Fruit fly (Drosophila melanogaster) whole organism, embryonic: ENCODE measurements around the gene CG43759.

Source experiments
- Aef1 ChIP-seq: fragments of 200-800 bp; sonication (Bioruptor generic); IDR thresholded peaks from 3 replicates; pipeline ENCODE4 v1.3.6; 2022; ENCODE audit warnings: missing biosample characterization, missing genetic modification characterization
- Antp ChIP-seq: fragments of 200-800 bp; sonication (Bioruptor generic); optimal IDR thresholded peaks from 3 replicates; lab custom pipeline; 2016; ENCODE audit warnings: missing biosample characterization, missing genetic modification characterization
- B-H1 ChIP-seq: fragments of 200-800 bp; sonication (Bioruptor generic); IDR thresholded peaks from 3 replicates; pipeline ENCODE4 v1.3.6; 2022; ENCODE audit warnings: missing biosample characterization, missing genetic modification characterization
- CG10209 ChIP-seq: fragments of 200-800 bp; sonication (Bioruptor generic); optimal IDR thresholded peaks from 3 replicates; lab custom pipeline; 2017; ENCODE audit warnings: missing biosample characterization, mild to moderate bottlenecking, missing genetic modification characterization, missing genetic modification reagents
- CG10543 ChIP-seq: fragments of 200-800 bp; sonication (Bioruptor generic); optimal IDR thresholded peaks from 3 replicates; lab custom pipeline; 2017; ENCODE audit warnings: missing biosample characterization, mild to moderate bottlenecking, missing genetic modification characterization, moderate library complexity
- CG10654 ChIP-seq: fragments of 200-800 bp; sonication (Bioruptor generic); optimal IDR thresholded peaks from 2 replicates; lab custom pipeline; 2016; ENCODE audit warnings: missing biosample characterization, missing genetic modification characterization
- CG11093 ChIP-seq: fragments of 200-800 bp; sonication (Bioruptor generic); IDR thresholded peaks from 3 replicates; pipeline ENCODE4 v1.3.6; 2022; ENCODE audit warnings: missing biosample characterization, missing genetic modification characterization
- CG11504 ChIP-seq: fragments of 200-800 bp; sonication (Bioruptor generic); optimal IDR thresholded peaks from 3 replicates; lab custom pipeline; 2019; ENCODE audit warnings: missing biosample characterization, mild to moderate bottlenecking, missing genetic modification characterization, moderate library complexity
- CG11723 ChIP-seq: fragments of 200-800 bp; sonication (Bioruptor generic); optimal IDR thresholded peaks from 2 replicates; lab custom pipeline; 2017; ENCODE audit warnings: missing biosample characterization, mild to moderate bottlenecking, missing genetic modification characterization
- CG17612 ChIP-seq: fragments of 200-800 bp; sonication (Bioruptor generic); IDR thresholded peaks from 2 replicates; pipeline ENCODE4 v1.3.6; 2022; ENCODE audit warnings: missing biosample characterization, missing genetic modification characterization
- CG2875 ChIP-seq: fragments of 200-800 bp; sonication (Bioruptor generic); optimal IDR thresholded peaks from 2 replicates; lab custom pipeline; 2017; ENCODE audit warnings: missing biosample characterization, mild to moderate bottlenecking, missing genetic modification characterization, missing genetic modification reagents
- CG30431 ChIP-seq: fragments of 200-800 bp; sonication (Bioruptor generic); optimal IDR thresholded peaks from 2 replicates; lab custom pipeline; 2017; ENCODE audit warnings: missing biosample characterization, missing genetic modification characterization
- CG31441 ChIP-seq: fragments of 200-800 bp; sonication (Bioruptor generic); IDR thresholded peaks from 2 replicates; pipeline ENCODE4 v1.3.6; 2022; ENCODE audit warnings: missing biosample characterization, missing genetic modification characterization
- CG32767 ChIP-seq: fragments of 200-800 bp; sonication (Bioruptor generic); IDR thresholded peaks from 2 replicates; pipeline ENCODE4 v1.3.6; 2022; ENCODE audit warnings: missing biosample characterization, missing genetic modification characterization
- CG33213 ChIP-seq: fragments of 200-800 bp; sonication (Bioruptor generic); optimal IDR thresholded peaks from 3 replicates; lab custom pipeline; 2016; ENCODE audit warnings: missing biosample characterization, missing genetic modification characterization
- CG42726 ChIP-seq: fragments of 200-800 bp; sonication (Bioruptor generic); IDR thresholded peaks from 2 replicates; pipeline ENCODE4 v1.3.6; 2022; ENCODE audit warnings: missing biosample characterization, missing genetic modification characterization; ENCODE audit not compliant: partially characterized antibody
- CG4282 ChIP-seq: fragments of 200-800 bp; sonication (Bioruptor generic); optimal IDR thresholded peaks from 2 replicates; lab custom pipeline; 2016; ENCODE audit warnings: missing biosample characterization, missing genetic modification characterization
- CG6791 ChIP-seq: fragments of 200-800 bp; sonication (Bioruptor generic); IDR thresholded peaks from 3 replicates; pipeline ENCODE4 v1.3.6; 2022; ENCODE audit warnings: missing biosample characterization, missing genetic modification characterization; ENCODE audit not compliant: partially characterized antibody
- CG7839 ChIP-seq: fragments of 200-800 bp; sonication (Bioruptor generic); optimal IDR thresholded peaks from 3 replicates; lab custom pipeline; 2018; ENCODE audit warnings: missing biosample characterization, mild to moderate bottlenecking, missing genetic modification characterization, moderate library complexity
- CG9727 ChIP-seq: fragments of 200-800 bp; sonication (Bioruptor generic); optimal IDR thresholded peaks from 3 replicates; lab custom pipeline; 2017; ENCODE audit warnings: missing biosample characterization, mild to moderate bottlenecking, missing genetic modification characterization
- CG9876 ChIP-seq: fragments of 200-800 bp; sonication (Bioruptor generic); optimal IDR thresholded peaks from 2 replicates; lab custom pipeline; 2016; ENCODE audit warnings: missing biosample characterization, missing genetic modification characterization
- Camta ChIP-seq: fragments of 200-800 bp; sonication (Bioruptor generic); optimal IDR thresholded peaks from 2 replicates; lab custom pipeline; 2016; ENCODE audit warnings: missing biosample characterization, missing genetic modification characterization
- Chrac-16 ChIP-seq: fragments of 200-800 bp; sonication (Bioruptor generic); optimal IDR thresholded peaks from 3 replicates; lab custom pipeline; 2016; ENCODE audit warnings: missing biosample characterization, missing genetic modification characterization
- Deaf1 ChIP-seq: fragments of 200-800 bp; optimal IDR thresholded peaks from 3 replicates; lab custom pipeline; 2019; ENCODE audit warnings: missing biosample characterization, mild to moderate bottlenecking, missing genetic modification characterization, moderate library complexity
- Ets65A ChIP-seq: fragments of 200-800 bp; sonication (Bioruptor generic); peaks from one replicate; lab custom pipeline; 2016; ENCODE audit warnings: missing biosample characterization, missing genetic modification characterization
- H2.0 ChIP-seq: fragments of 200-800 bp; sonication (Bioruptor generic); IDR thresholded peaks from 2 replicates; pipeline ENCODE4 v1.3.6; 2022; ENCODE audit warnings: missing biosample characterization, missing genetic modification characterization
- HLH3B ChIP-seq: fragments of 200-800 bp; sonication (Bioruptor generic); IDR thresholded peaks from 2 replicates; pipeline ENCODE4 v1.3.6; 2022; ENCODE audit warnings: missing biosample characterization, missing genetic modification characterization
- Hr39 ChIP-seq: fragments of >200 bp; optimal IDR thresholded peaks from 2 replicates; lab custom pipeline; 2017
- Med ChIP-seq: fragments of 200-800 bp; sonication (Bioruptor generic); peaks from one replicate; lab custom pipeline; 2016; ENCODE audit warnings: missing biosample characterization, missing genetic modification characterization, mild to moderate bottlenecking, inconsistent platforms, moderate library complexity
- NC2β ChIP-seq: fragments of 200-800 bp; sonication (Bioruptor generic); optimal IDR thresholded peaks from 2 replicates; lab custom pipeline; 2016; ENCODE audit warnings: missing biosample characterization, missing genetic modification characterization
- Oaz ChIP-seq: fragments of 200-800 bp; sonication (Bioruptor generic); IDR thresholded peaks from 2 replicates; pipeline ENCODE4 v1.3.6; 2022; ENCODE audit warnings: missing biosample characterization, missing genetic modification characterization
- Pdp1 ChIP-seq, 2 experiments: fragments of 200-800 bp; sonication (Bioruptor generic); optimal IDR thresholded peaks; 3 replicates each; lab custom pipeline; 2016; ENCODE audit warnings: missing biosample characterization in 2 of 2, missing genetic modification characterization in 2 of 2, mild to moderate bottlenecking in 1 of 2, moderate library complexity in 1 of 2
- Ptx1 ChIP-seq: fragments of 200-800 bp; sonication (Bioruptor generic); IDR thresholded peaks from 2 replicates; pipeline ENCODE4 v1.3.6; 2022; ENCODE audit warnings: missing biosample characterization, missing genetic modification characterization
- Rfx ChIP-seq: fragments of 200-800 bp; sonication (Bioruptor generic); IDR thresholded peaks from 2 replicates; pipeline ENCODE4 v1.3.6; 2022; ENCODE audit warnings: missing biosample characterization, missing genetic modification characterization
- croc ChIP-seq: fragments of 200-800 bp; sonication (Bioruptor generic); conservative IDR thresholded peaks from 3 replicates; pipeline ENCODE4 v1.3.6; 2022; ENCODE audit warnings: missing biosample characterization, missing genetic modification characterization
- crol ChIP-seq: fragments of 200-800 bp; sonication (Bioruptor generic); IDR thresholded peaks from 2 replicates; pipeline ENCODE4 v1.3.6; 2022; ENCODE audit warnings: missing biosample characterization, missing genetic modification characterization
- dmrt11E ChIP-seq: fragments of 200-800 bp; sonication (Bioruptor generic); optimal IDR thresholded peaks from 3 replicates; lab custom pipeline; 2018; ENCODE audit warnings: missing biosample characterization, mild to moderate bottlenecking, missing genetic modification characterization, moderate library complexity
- dmrt99B ChIP-seq: fragments of 200-800 bp; sonication (Bioruptor generic); optimal IDR thresholded peaks from 2 replicates; lab custom pipeline; 2018; ENCODE audit warnings: missing biosample characterization, mild to moderate bottlenecking, missing genetic modification characterization, moderate library complexity
- dysf ChIP-seq: fragments of 200-800 bp; sonication (Bioruptor generic); IDR thresholded peaks from 3 replicates; pipeline ENCODE4 v1.3.6; 2022; ENCODE audit warnings: missing biosample characterization, missing genetic modification characterization
- eve ChIP-seq, 2 experiments: fragments of >200 bp; optimal IDR thresholded peaks; 2 replicates each; lab custom pipeline; 2017; ENCODE audit warnings: missing biosample characterization in 2 of 2, missing genetic modification characterization in 2 of 2
- h ChIP-seq: fragments of >200 bp; optimal IDR thresholded peaks from 2 replicates; lab custom pipeline; 2017
- hkb ChIP-seq, 2 experiments: fragments of 200-800 bp in 1 of 2; fragments of >200 bp in 1 of 2; sonication (Bioruptor generic) in 1 of 2; IDR thresholded peaks in 1 of 2; optimal IDR thresholded peaks in 1 of 2; 2 replicates each; pipeline versions ENCODE4 v1.3.6 to Lab custom; 2017 to 2022; ENCODE audit warnings: missing biosample characterization in 1 of 2, missing genetic modification characterization in 1 of 2
- lmd ChIP-seq: fragments of 200-800 bp; sonication (Bioruptor generic); IDR thresholded peaks from 2 replicates; pipeline ENCODE4 v1.3.6; 2022; ENCODE audit warnings: missing biosample characterization, missing genetic modification characterization
- odd ChIP-seq: fragments of 200-800 bp; sonication (Bioruptor generic); optimal IDR thresholded peaks from 2 replicates; lab custom pipeline; 2017; ENCODE audit warnings: missing biosample characterization, mild to moderate bottlenecking, missing genetic modification characterization
- phol ChIP-seq: fragments of 200-800 bp; sonication (Bioruptor generic); optimal IDR thresholded peaks from 3 replicates; lab custom pipeline; 2018; ENCODE audit warnings: missing biosample characterization, mild to moderate bottlenecking, missing genetic modification characterization, moderate library complexity
- scrt ChIP-seq: fragments of 200-800 bp; sonication (Bioruptor generic); optimal IDR thresholded peaks from 2 replicates; lab custom pipeline; 2018; ENCODE audit warnings: missing biosample characterization, mild to moderate bottlenecking, missing genetic modification characterization, moderate library complexity
- seq ChIP-seq: fragments of 200-800 bp; sonication (Bioruptor generic); IDR thresholded peaks from 2 replicates; pipeline ENCODE4 v1.3.6; 2022; ENCODE audit warnings: missing biosample characterization, missing genetic modification characterization
- sna ChIP-seq: fragments of 200-800 bp; sonication (Bioruptor generic); IDR thresholded peaks from 2 replicates; pipeline ENCODE4 v1.3.6; 2022; ENCODE audit warnings: missing biosample characterization, missing genetic modification characterization; ENCODE audit not compliant: partially characterized antibody
- unpg ChIP-seq: fragments of 200-800 bp; sonication (Bioruptor generic); optimal IDR thresholded peaks from 3 replicates; lab custom pipeline; 2018; ENCODE audit warnings: missing biosample characterization, mild to moderate bottlenecking, missing genetic modification characterization, moderate library complexity
- vnd ChIP-seq: fragments of 200-800 bp; sonication (Bioruptor generic); IDR thresholded peaks from 3 replicates; pipeline ENCODE4 v1.3.6; 2022; ENCODE audit warnings: missing biosample characterization, missing genetic modification characterization; ENCODE audit not compliant: partially characterized antibody
- z ChIP-seq: fragments of 200-800 bp; sonication (Bioruptor generic); IDR thresholded peaks from 3 replicates; pipeline ENCODE4 v1.3.6; 2022; ENCODE audit warnings: missing biosample characterization, missing genetic modification characterization

The CG43759 gene

dm6 chrX:18902800-18903199 lies 27.3 kb upstream of the CG43759 start (continued):
- TF ChIP-seq unpg (GFP tag; lab: Kevin White, UChicago) (peak; percentile 25), H2.0 (GFP tag; lab: Robert Waterston, UW) (peak; percentile 16; the same call in 1 of the 2 replicates), lmd (GFP tag; lab: Robert Waterston, UW) (peak; percentile 34; the same call in 1 of the 2 replicates), CG30431 (GFP tag; lab: Kevin White, UChicago) (peak; percentile 10), phol (peak; percentile 0), CG11723 (GFP tag; lab: Kevin White, UChicago) (no peak), Ets65A (GFP tag; lab: Kevin White, UChicago) (peak; percentile 7), dysf (GFP tag; lab: Robert Waterston, UW) (peak; percentile 39; the same call in 1 of the 3 replicates), CG7839 (peak; percentile 5), dmrt99B (tag; lab: Kevin White, UChicago) (peak; percentile 31), Ptx1 (GFP tag; lab: Robert Waterston, UW) (0 out of 2 replicates have a peak, but pooled peaks have one; percentile 24), Rfx (0 out of 2 replicates have a peak, but pooled peaks have one; percentile 32), CG10209 (GFP tag; lab: Kevin White, UChicago) (no peak), seq (GFP tag; lab: Robert Waterston, UW) (peak; percentile 27; the same call in 1 of the 2 replicates)

- TF ChIP-seq CG17612 (GFP tag; lab: Robert Waterston, UW) (no peak), CG42726 (no peak), z (GFP tag; lab: Robert Waterston, UW) (peak; percentile 83), B-H1 (GFP tag; lab: Robert Waterston, UW) (no peak), CG2875 (GFP tag; lab: Kevin White, UChicago) (no peak), croc (no peak), Oaz (GFP tag; lab: Robert Waterston, UW) (no peak), CG9876 (GFP tag; lab: Kevin White, UChicago) (no peak), sna (GFP tag; lab: Robert Waterston, UW) (no peak), h (lab: Kevin White, UChicago) (no peak), eve (GFP tag; optimal IDR thresholded peaks at IDR 0.05; lab: Kevin White, UChicago) (no peak), Deaf1 (tag; lab: Kevin White, UChicago) (no peak), crol (GFP tag; lab: Robert Waterston, UW) (peak; percentile 78), CG32767 (GFP tag; lab: Robert Waterston, UW) (no peak), scrt (GFP tag; lab: Kevin White, UChicago) (no peak), CG4282 (no peak), CG33213 (GFP tag; lab: Kevin White, UChicago) (no peak), Chrac-16 (GFP tag; lab: Kevin White, UChicago) (no peak), Camta (no peak), odd (GFP tag; lab: Kevin White, UChicago) (no peak), CG10543 (GFP tag; lab: Kevin White, UChicago) (peak; percentile 40), vnd (GFP tag; lab: Robert Waterston, UW) (no peak), Med (GFP tag; lab: Kevin White, UChicago) (peak; percentile 13), CG10654 (no peak)
- TF ChIP-seq, all 482 proteins: peak for 4
These were observed 25.0 kb upstream of the CG43759 start for dm6 chrX:18905152-18905551.

DNA sequence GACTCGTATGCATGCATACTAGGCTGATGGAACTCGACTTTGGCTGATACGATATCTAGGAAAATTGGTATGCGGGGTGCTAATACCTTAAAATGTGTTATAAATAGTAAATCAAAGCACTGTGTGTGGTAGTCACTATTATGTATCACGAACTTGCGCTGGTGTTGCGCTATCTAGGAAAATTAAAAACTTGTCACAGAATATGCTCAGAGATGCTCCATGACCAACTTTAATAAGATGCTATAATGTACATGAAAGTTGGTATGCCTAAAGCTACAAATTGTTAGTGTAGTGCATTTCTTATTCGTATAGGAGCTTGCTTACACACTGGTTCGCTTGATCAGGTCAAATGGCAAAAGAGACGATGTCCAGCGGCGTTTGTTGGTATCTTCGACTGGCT lies 19.3 kb upstream of the CG43759 start:
- TF ChIP-seq Aef1 (no peak), Ptx1 (GFP tag; lab: Robert Waterston, UW) (0 out of 2 replicates have a peak, but pooled peaks have one; percentile 7), CG11504 (tag; lab: Kevin White, UChicago) (peak; percentile 33), HLH3B (GFP tag; lab: Robert Waterston, UW) (no peak), Hr39 (no peak), CG11093 (no peak), Pdp1 (GFP tag; optimal IDR thresholded peaks at IDR 0.05; lab: Kevin White, UChicago) (peak in 1 of 2 experiments; percentile 23), dmrt11E (tag; lab: Kevin White, UChicago) (peak; percentile 76), Antp (GFP tag; lab: Kevin White, UChicago) (peak; percentile 3), hkb (optimal IDR thresholded peaks at IDR 0.05; lab: Kevin White, UChicago) (no peak), hkb (GFP tag; IDR thresholded peaks at IDR 0.05; lab: Robert Waterston, UW) (no peak), CG6791 (no peak), NC2β (GFP tag; lab: Kevin White, UChicago) (no peak), CG31441 (GFP tag; lab: Robert Waterston, UW) (peak; percentile 46; the same call in 1 of the 2 replicates), CG9727 (peak; percentile 18)
